Worm (Caenorhabditis elegans): ENCODE results near the gene C36A4.11.
A peak's percentile ranks its signal among the peaks of the same experiment; 100 is the strongest.

The C36A4.11 gene

ce11 chrIII:3867378-3867904, 27.1 kb downstream of the C36A4.11 start, which contains the start of gene rpl-3 (continued):
- TF ChIP-seq alr-1 (tag; optimal IDR thresholded peaks at IDR 0.05; ENCODE audit: borderline replicate concordance): no peak
- TF ChIP-seq nhr-84 (tag; optimal IDR thresholded peaks at IDR 0.05): peak; percentile 100
- TF ChIP-seq aly-2 (tag; optimal IDR thresholded peaks at IDR 0.05): peak; percentile 99
- TF ChIP-seq lin-15B (tag; optimal IDR thresholded peaks at IDR 0.05): peak; percentile 100

ce11 chrIII:3867937-3868929, 27.9 kb downstream of the C36A4.11 start:
- TF ChIP-seq alr-1 (tag; optimal IDR thresholded peaks at IDR 0.05; ENCODE audit: borderline replicate concordance) (peak; percentile 80), lin-39 (tag; optimal IDR thresholded peaks at IDR 0.05) (no peak), ceh-63 (GFP tag; optimal IDR thresholded peaks at IDR 0.05) (no peak), unc-98 (GFP tag; IDR thresholded peaks at IDR 0.05) (no peak), F16B12.6 (tag; optimal IDR thresholded peaks at IDR 0.05) (no peak), unc-130 (tag; optimal IDR thresholded peaks at IDR 0.05) (no peak), snu-23 (GFP tag; optimal IDR thresholded peaks at IDR 0.05) (no peak), lin-14 (GFP tag; optimal IDR thresholded peaks at IDR 0.05) (no peak), fkh-8 (tag; optimal IDR thresholded peaks at IDR 0.05) (no peak), grh-1 (GFP tag; IDR thresholded peaks at IDR 0.05) (no peak), vab-15 (tag; optimal IDR thresholded peaks at IDR 0.05) (peak; percentile 14), efl-1 (optimal IDR thresholded peaks at IDR 0.05) (no peak), efl-1 (GFP tag; optimal IDR thresholded peaks at IDR 0.05 in 1 of 2) (peak in 1 of 2 experiments; percentile 77), nhr-76 (tag; optimal IDR thresholded peaks at IDR 0.05) (no peak), nhr-84 (tag; optimal IDR thresholded peaks at IDR 0.05) (no peak)

ce11 chrIII:3869292-3869781, 29.0 kb downstream of the C36A4.11 start:
- TF ChIP-seq zag-1 (tag; optimal IDR thresholded peaks at IDR 0.05) (no peak), nhr-71 (tag; optimal IDR thresholded peaks at IDR 0.05) (peak; percentile 22), tlp-1 (tag; optimal IDR thresholded peaks at IDR 0.05) (no peak), nhr-77 (tag; optimal IDR thresholded peaks at IDR 0.05) (peak; percentile 35), ama-1 (optimal IDR thresholded peaks at IDR 0.05) (peak; percentile 31), aly-2 (tag; optimal IDR thresholded peaks at IDR 0.05) (peak; percentile 67), zip-4 (GFP tag; optimal IDR thresholded peaks at IDR 0.05) (no peak), nhr-20 (tag; optimal IDR thresholded peaks at IDR 0.05) (peak; percentile 2), aha-1 (tag; optimal IDR thresholded peaks at IDR 0.05) (no peak), nhr-85 (tag) (peak; percentile 40), lin-35 (GFP tag; optimal IDR thresholded peaks at IDR 0.05) (peak in 1 of 2 experiments; percentile 15), ets-5 (GFP tag; IDR thresholded peaks at IDR 0.05) (no peak), dsc-1 (tag; optimal IDR thresholded peaks at IDR 0.05) (peak; percentile 23), skn-1 (tag; optimal IDR thresholded peaks at IDR 0.05) (no peak), nhr-90 (tag; optimal IDR thresholded peaks at IDR 0.05; ENCODE audit: poor library complexity) (peak; percentile 17), alr-1 (tag; optimal IDR thresholded peaks at IDR 0.05; ENCODE audit: borderline replicate concordance) (no peak), nhr-11 (tag; optimal IDR thresholded peaks at IDR 0.05) (peak; percentile 25), nhr-19 (GFP tag; conservative IDR thresholded peaks at IDR 0.05) (peak; percentile 20; the same call in 1 of the 2 replicates), efl-1 (optimal IDR thresholded peaks at IDR 0.05) (peak; percentile 1 to 5), efl-1 (GFP tag; optimal IDR thresholded peaks at IDR 0.05 in 1 of 2) (peak in 1 of 2 experiments; percentile 86), nhr-47 (tag; optimal IDR thresholded peaks at IDR 0.05) (peak; percentile 6), Y116A8C.19 (tag; optimal IDR thresholded peaks at IDR 0.05; ENCODE audit: borderline replicate concordance) (no peak), ceh-82 (tag; optimal IDR thresholded peaks at IDR 0.05) (no peak), hlh-4 (tag; optimal IDR thresholded peaks at IDR 0.05) (no peak), hpl-2 (GFP tag; optimal IDR thresholded peaks at IDR 0.05) (peak; percentile 44), snu-23 (GFP tag; optimal IDR thresholded peaks at IDR 0.05) (peak; percentile 8), pag-3 (tag; optimal IDR thresholded peaks at IDR 0.05; ENCODE audit: borderline replicate concordance, insufficient read depth) (no peak), lsy-2 (tag; optimal IDR thresholded peaks at IDR 0.05) (peak in 1 of 2 experiments; percentile 67), egl-13 (tag; optimal IDR thresholded peaks at IDR 0.05) (no peak), sup-37 (GFP tag; optimal IDR thresholded peaks at IDR 0.05) (no peak), C34B4.2 (tag; optimal IDR thresholded peaks at IDR 0.05) (no peak), C16A3.4 (tag; optimal IDR thresholded peaks at IDR 0.05) (peak; percentile 7), xbp-1 (tag; optimal IDR thresholded peaks at IDR 0.05) (peak; percentile 19), fos-1 (tag; optimal IDR thresholded peaks at IDR 0.05) (peak; percentile 66)

Measured in whole organism, L1 larva.